Worm (Caenorhabditis elegans) whole organism, L4 larva: ENCODE measurements around the gene T21B10.4.
A peak's percentile ranks its signal among the peaks of the same experiment; 100 is the strongest.

Source experiments
- F44E2.7 ChIP-seq: fragments of 200-800 bp; sonication (Bioruptor generic); IDR thresholded peaks from 2 replicates; pipeline ENCODE4 v2.1.2; 2022; ENCODE audit warnings: missing genetic modification characterization, missing compliant biosample characterization
- F49E8.2 ChIP-seq: sonication (generic microtip); optimal IDR thresholded peaks from 2 replicates; lab custom pipeline; 2016; ENCODE audit warnings: missing compliant biosample characterization, mild to moderate bottlenecking, missing genetic modification characterization, borderline replicate concordance
- T26A8.4 ChIP-seq: fragments of 200-800 bp; sonication (Bioruptor generic); IDR thresholded peaks from 2 replicates; pipeline ENCODE4 v1.3.6; 2022; ENCODE audit warnings: missing genetic modification characterization, missing compliant biosample characterization
- Y48G9A.11 ChIP-seq: fragments of 200-800 bp; sonication (Bioruptor generic); IDR thresholded peaks from 2 replicates; pipeline ENCODE4 v1.3.6; 2022; ENCODE audit warnings: missing genetic modification reagents, missing genetic modification characterization, missing compliant biosample characterization
- aha-1 ChIP-seq: fragments of 150-350 bp; peaks from one replicate; lab custom pipeline; 2014; ENCODE audit warnings: missing biosample characterization, missing genetic modification characterization
- aly-2 ChIP-seq: sonication (generic microtip); optimal IDR thresholded peaks from 2 replicates; lab custom pipeline; 2018; ENCODE audit warnings: missing biosample characterization, missing genetic modification characterization
- arid-1 ChIP-seq: fragments of 200-800 bp; sonication (Bioruptor generic); conservative IDR thresholded peaks from 2 replicates; pipeline ENCODE4 v1.3.6; 2022; ENCODE audit warnings: missing genetic modification reagents, missing genetic modification characterization, missing compliant biosample characterization
- attf-4 ChIP-seq: sonication (generic microtip); optimal IDR thresholded peaks from 3 replicates; lab custom pipeline; 2017; ENCODE audit warnings: missing biosample characterization, missing genetic modification characterization
- ceh-32 ChIP-seq: sonication (generic microtip); optimal IDR thresholded peaks from 2 replicates; lab custom pipeline; 2016; ENCODE audit warnings: mild to moderate bottlenecking, missing genetic modification characterization, missing compliant biosample characterization; ENCODE audit not compliant: poor library complexity
- ceh-44 ChIP-seq: fragments of 200-800 bp; sonication (Bioruptor generic); IDR thresholded peaks from 2 replicates; pipeline ENCODE4 v1.3.6; 2022; ENCODE audit warnings: missing genetic modification reagents, missing genetic modification characterization, missing compliant biosample characterization
- ces-1 ChIP-seq: fragments of 150-350 bp; sonication (generic microtip); optimal IDR thresholded peaks from 4 replicates; lab custom pipeline; 2014; ENCODE audit warnings: missing biosample characterization, missing genetic modification reagents, missing genetic modification characterization
- ctbp-1 ChIP-seq: fragments of 200-800 bp; sonication (Bioruptor generic); IDR thresholded peaks from 2 replicates; pipeline ENCODE4 v1.3.6; 2022; ENCODE audit warnings: missing genetic modification reagents, missing genetic modification characterization, missing compliant biosample characterization
- daf-12 ChIP-seq: fragments of 150-350 bp; optimal IDR thresholded peaks from 2 replicates; lab custom pipeline; 2014; ENCODE audit warnings: missing biosample characterization, missing genetic modification reagents, missing genetic modification characterization
- daf-16 ChIP-seq, 3 experiments: sonication (generic microtip); optimal IDR thresholded peaks; 2 replicates each; lab custom pipeline; 2016 to 2017; ENCODE audit warnings: missing genetic modification characterization in 3 of 3, missing genetic modification reagents in 3 of 3, mild to moderate bottlenecking in 2 of 3, missing compliant biosample characterization in 2 of 3, missing biosample characterization in 1 of 3, moderate library complexity in 1 of 3
- dmd-6 ChIP-seq: fragments of 200-800 bp; sonication (Bioruptor generic); IDR thresholded peaks from 2 replicates; pipeline ENCODE4 v1.3.6; 2022; ENCODE audit warnings: missing genetic modification reagents, missing genetic modification characterization, missing compliant biosample characterization
- dmd-9 ChIP-seq: fragments of 200-800 bp; sonication (Bioruptor generic); IDR thresholded peaks from 2 replicates; pipeline ENCODE4 v1.3.6; 2022; ENCODE audit warnings: missing genetic modification reagents, missing genetic modification characterization, missing compliant biosample characterization
- dve-1 ChIP-seq: sonication (generic microtip); optimal IDR thresholded peaks from 2 replicates; lab custom pipeline; 2017; ENCODE audit warnings: antibody characterized with exemption, mild to moderate bottlenecking, missing genetic modification characterization, missing compliant biosample characterization; ENCODE audit not compliant: insufficient read depth
- egl-43 ChIP-seq: fragments of 200-800 bp; sonication (Bioruptor generic); IDR thresholded peaks from 2 replicates; pipeline ENCODE4 v1.3.6; 2022; ENCODE audit warnings: missing genetic modification reagents, missing genetic modification characterization, missing compliant biosample characterization
- fos-1 ChIP-seq: fragments of 150-350 bp; optimal IDR thresholded peaks from 2 replicates; lab custom pipeline; 2014; ENCODE audit warnings: missing biosample characterization, missing genetic modification characterization
- hlh-11 ChIP-seq: fragments of 200-800 bp; sonication (Bioruptor generic); optimal IDR thresholded peaks from 2 replicates; lab custom pipeline; 2018; ENCODE audit warnings: mild to moderate bottlenecking, missing genetic modification characterization, missing compliant biosample characterization
- hlh-30 ChIP-seq: sonication (generic microtip); optimal IDR thresholded peaks from 2 replicates; lab custom pipeline; 2017; ENCODE audit warnings: antibody characterized with exemption, mild to moderate bottlenecking, missing genetic modification characterization, missing compliant biosample characterization; ENCODE audit not compliant: insufficient read depth
- hmg-1.1 ChIP-seq: fragments of 200-800 bp; sonication (Bioruptor generic); IDR thresholded peaks from 2 replicates; pipeline ENCODE4 v1.3.6; 2022; ENCODE audit warnings: missing genetic modification reagents, missing genetic modification characterization, missing compliant biosample characterization
- lim-7 ChIP-seq: fragments of 200-800 bp; sonication (Bioruptor generic); IDR thresholded peaks from 2 replicates; pipeline ENCODE4 v1.3.6; 2022; ENCODE audit warnings: missing genetic modification characterization, missing compliant biosample characterization
- lin-1 ChIP-seq: fragments of 200-800 bp; sonication (Bioruptor generic); IDR thresholded peaks from 2 replicates; pipeline ENCODE4 v1.3.6; 2022; ENCODE audit warnings: missing genetic modification reagents, missing genetic modification characterization, missing compliant biosample characterization
- lin-13 ChIP-seq: fragments of 150-350 bp; optimal IDR thresholded peaks from 2 replicates; lab custom pipeline; 2014; ENCODE audit warnings: missing biosample characterization, missing genetic modification reagents, missing genetic modification characterization
- lin-29 ChIP-seq: fragments of 200-800 bp; sonication (Bioruptor generic); IDR thresholded peaks from 2 replicates; pipeline ENCODE4 v1.3.6; 2022; ENCODE audit warnings: missing genetic modification reagents, missing genetic modification characterization, missing compliant biosample characterization
- lin-38 ChIP-seq: fragments of 200-800 bp; sonication (Bioruptor generic); IDR thresholded peaks from 2 replicates; pipeline ENCODE4 v1.3.6; 2022; ENCODE audit warnings: missing genetic modification reagents, missing genetic modification characterization, missing compliant biosample characterization
- lir-3 ChIP-seq: sonication (generic microtip); optimal IDR thresholded peaks from 2 replicates; lab custom pipeline; 2016; ENCODE audit warnings: mild to moderate bottlenecking, missing genetic modification characterization, missing compliant biosample characterization
- lsy-2 ChIP-seq, 2 experiments: fragments of 150-350 bp in 1 of 2; sonication (generic microtip) in 1 of 2; optimal IDR thresholded peaks; 2 replicates each; lab custom pipeline; 2014 to 2017; ENCODE audit warnings: missing biosample characterization in 2 of 2, missing genetic modification characterization in 2 of 2
- madf-5 ChIP-seq, 2 experiments: fragments of 200-800 bp; sonication (Bioruptor generic); IDR thresholded peaks; 2 replicates each; pipeline ENCODE4 v1.3.6; 2022; ENCODE audit warnings: missing compliant biosample characterization in 2 of 2, missing genetic modification characterization in 2 of 2
- mxl-3 ChIP-seq: fragments of 200-800 bp; sonication (Bioruptor generic); optimal IDR thresholded peaks from 2 replicates; lab custom pipeline; 2018; ENCODE audit warnings: mild to moderate bottlenecking, missing genetic modification characterization, missing compliant biosample characterization
- nhr-237 ChIP-seq: sonication (generic microtip); optimal IDR thresholded peaks from 2 replicates; lab custom pipeline; 2017; ENCODE audit warnings: missing biosample characterization, missing genetic modification characterization
- nhr-28 ChIP-seq: fragments of 150-350 bp; optimal IDR thresholded peaks from 2 replicates; lab custom pipeline; 2014; ENCODE audit warnings: missing biosample characterization, missing genetic modification characterization
- nhr-41 ChIP-seq: fragments of 200-800 bp; sonication (Bioruptor generic); IDR thresholded peaks from 2 replicates; pipeline ENCODE4 v1.3.6; 2022; ENCODE audit warnings: missing genetic modification reagents, missing genetic modification characterization, missing compliant biosample characterization
- nhr-48 ChIP-seq: sonication (generic microtip); optimal IDR thresholded peaks from 2 replicates; lab custom pipeline; 2016; ENCODE audit warnings: mild to moderate bottlenecking, missing genetic modification characterization, missing compliant biosample characterization
- nhr-76 ChIP-seq: fragments of 150-350 bp; optimal IDR thresholded peaks from 2 replicates; lab custom pipeline; 2014; ENCODE audit warnings: missing biosample characterization, missing genetic modification characterization
- php-3 ChIP-seq: fragments of 200-800 bp; sonication (Bioruptor generic); IDR thresholded peaks from 2 replicates; pipeline ENCODE4 v1.3.6; 2022; ENCODE audit warnings: missing genetic modification reagents, missing genetic modification characterization, missing compliant biosample characterization
- pqm-1 ChIP-seq: sonication (generic microtip); optimal IDR thresholded peaks from 2 replicates; lab custom pipeline; 2017; ENCODE audit warnings: missing biosample characterization, missing genetic modification characterization
- saeg-2 ChIP-seq: fragments of 200-800 bp; sonication (Bioruptor generic); IDR thresholded peaks from 2 replicates; pipeline ENCODE4 v1.3.6; 2022; ENCODE audit warnings: missing genetic modification reagents, missing genetic modification characterization, missing compliant biosample characterization
- skn-1 ChIP-seq: fragments of 150-350 bp; optimal IDR thresholded peaks from 2 replicates; lab custom pipeline; 2014; ENCODE audit warnings: missing biosample characterization, missing genetic modification characterization
- snpc-1.2 ChIP-seq: fragments of 200-800 bp; sonication (Bioruptor generic); IDR thresholded peaks from 2 replicates; pipeline ENCODE4 v1.3.6; 2022; ENCODE audit warnings: missing genetic modification reagents, missing genetic modification characterization, missing compliant biosample characterization
- spr-1 ChIP-seq: sonication (generic microtip); optimal IDR thresholded peaks from 2 replicates; lab custom pipeline; 2016; ENCODE audit warnings: mild to moderate bottlenecking, missing genetic modification characterization, missing compliant biosample characterization
- tra-1 ChIP-seq: fragments of 200-800 bp; sonication (Bioruptor generic); IDR thresholded peaks from 2 replicates; pipeline ENCODE4 v1.3.6; 2022; ENCODE audit warnings: missing genetic modification reagents, missing genetic modification characterization, missing compliant biosample characterization
- unc-130 ChIP-seq: sonication (generic microtip); optimal IDR thresholded peaks from 2 replicates; lab custom pipeline; 2016; ENCODE audit warnings: missing genetic modification reagents, missing genetic modification characterization, missing compliant biosample characterization
- zfp-2 ChIP-seq: sonication (generic microtip); optimal IDR thresholded peaks from 2 replicates; lab custom pipeline; 2016; ENCODE audit warnings: mild to moderate bottlenecking, missing genetic modification characterization, missing compliant biosample characterization

T21B10.4 gene

ce11 chrII:8920955-8921354 lies 19.7 kb upstream of the T21B10.4 start:
- peak; percentile 3 for TF ChIP-seq ces-1 (GFP tag; lab: Kevin White, UChicago)
- TF ChIP-seq ctbp-1 (GFP tag; lab: Robert Waterston, UW) = no peak
- TF ChIP-seq lin-38 (GFP tag; lab: Robert Waterston, UW) = no peak
- no peak for TF ChIP-seq arid-1
- no peak for TF ChIP-seq F44E2.7 (GFP tag; lab: Robert Waterston, UW)

ce11 chrII:8921456-8921855 lies 19.2 kb upstream of the T21B10.4 start:
- no peak for TF ChIP-seq spr-1 (tag; lab: Kevin White, UChicago)
- TF ChIP-seq aha-1 (tag; lab: Kevin White, UChicago) = peak; percentile 89
- no peak for TF ChIP-seq Y48G9A.11 (GFP tag; lab: Robert Waterston, UW)
- TF ChIP-seq zfp-2 (tag; lab: Kevin White, UChicago) = no peak
- TF ChIP-seq lin-1 (GFP tag; lab: Robert Waterston, UW) = no peak

- TF ChIP-seq saeg-2 (no peak), hmg-1.1 (peak; percentile 54; the same call in 1 of the 2 replicates), nhr-41 (GFP tag; lab: Robert Waterston, UW) (0 out of 2 replicates have a peak, but pooled peaks have one; percentile 15), hlh-11 (tag; lab: Kevin White, UChicago) (peak; percentile 48), hlh-30 (tag; lab: Kevin White, UChicago) (peak; percentile 9), dmd-6 (peak; percentile 47; the same call in 1 of the 2 replicates), pqm-1 (tag; lab: Kevin White, UChicago) (peak; percentile 90), attf-4 (no peak), nhr-28 (tag; lab: Kevin White, UChicago) (peak; percentile 45), lsy-2 (tag; optimal IDR thresholded peaks at IDR 0.05; lab: Kevin White, UChicago) (peak in 1 of 2 experiments; percentile 37)
These were observed 18.6 kb upstream of the T21B10.4 start, which contains the start of gene B0457.6 for ce11 chrII:8922140-8922539. B0457.6 (plus strand) TSS chrII:8922423.

- no peak for TF ChIP-seq dmd-9 (GFP tag; lab: Robert Waterston, UW)
- TF ChIP-seq dve-1 = no peak
- no peak for TF ChIP-seq ceh-32 (tag; lab: Kevin White, UChicago)
- no peak for TF ChIP-seq daf-16 (GFP tag; optimal IDR thresholded peaks at IDR 0.05; lab: Kevin White, UChicago)
- TF ChIP-seq daf-16 (tag; optimal IDR thresholded peaks at IDR 0.05; lab: Kevin White, UChicago) = peak; percentile 76
- TF ChIP-seq hmg-1.1 = no peak
- no peak for TF ChIP-seq lin-13 (GFP tag; lab: Kevin White, UChicago)
- peak; percentile 32 for TF ChIP-seq nhr-28 (tag; lab: Kevin White, UChicago)
- TF ChIP-seq tra-1 = no peak
- no peak for TF ChIP-seq zfp-2 (tag; lab: Kevin White, UChicago)
- TF ChIP-seq dmd-6 = peak; percentile 46; the same call in 1 of the 2 replicates
- no peak for TF ChIP-seq nhr-237
- no peak for TF ChIP-seq lim-7 (GFP tag; lab: Robert Waterston, UW)
- peak; percentile 64 for TF ChIP-seq pqm-1 (tag; lab: Kevin White, UChicago)
- peak; percentile 16 for TF ChIP-seq hlh-11 (tag; lab: Kevin White, UChicago)
- TF ChIP-seq lir-3 (tag; lab: Kevin White, UChicago) = no peak
- TF ChIP-seq skn-1 (tag; lab: Kevin White, UChicago) = no peak
- TF ChIP-seq madf-5 (GFP tag; IDR thresholded peaks at IDR 0.05; lab: Robert Waterston, UW) = no peak
- no peak for TF ChIP-seq aly-2 (tag; lab: Kevin White, UChicago)
- TF ChIP-seq nhr-76 = no peak
- TF ChIP-seq egl-43 (GFP tag; lab: Robert Waterston, UW) = no peak
- TF ChIP-seq snpc-1.2 (GFP tag; lab: Robert Waterston, UW) = no peak
- TF ChIP-seq Y48G9A.11 (GFP tag; lab: Robert Waterston, UW) = no peak
- no peak for TF ChIP-seq F49E8.2 (tag; lab: Kevin White, UChicago)
- no peak for TF ChIP-seq fos-1 (tag; lab: Kevin White, UChicago)
- no peak for TF ChIP-seq T26A8.4
- no peak for TF ChIP-seq daf-12 (tag; lab: Kevin White, UChicago)
- no peak for TF ChIP-seq unc-130 (GFP tag; lab: Kevin White, UChicago)
- no peak for TF ChIP-seq mxl-3 (GFP tag; lab: Kevin White, UChicago)
- TF ChIP-seq attf-4 = no peak
- no peak for TF ChIP-seq php-3
- no peak for TF ChIP-seq ceh-44
- no peak for TF ChIP-seq lin-29
- TF ChIP-seq nhr-48 (tag; lab: Kevin White, UChicago) = no peak
These were observed 17.5 kb upstream of the T21B10.4 start for ce11 chrII:8923187-8923586.
